Worm (Caenorhabditis elegans) whole organism, young adult: ENCODE results near the gene ech-5.

Experiments used
- B0336.3 ChIP-seq: fragments of 200-800 bp; sonication (Bioruptor generic); IDR thresholded peaks from 2 replicates; pipeline ENCODE4 v1.3.6; 2022; ENCODE audit warnings: missing genetic modification characterization, missing compliant biosample characterization
- D2030.7 ChIP-seq: fragments of 200-800 bp; sonication (Bioruptor generic); IDR thresholded peaks from 2 replicates; pipeline ENCODE4 v1.3.6; 2022; ENCODE audit warnings: missing genetic modification reagents, missing genetic modification characterization, missing compliant biosample characterization
- F23B12.7 ChIP-seq: sonication (generic microtip); optimal IDR thresholded peaks from 2 replicates; lab custom pipeline; 2017; ENCODE audit warnings: missing genetic modification characterization, mild to moderate bottlenecking, missing compliant biosample characterization, antibody characterized with exemption, moderate library complexity; ENCODE audit not compliant: insufficient read depth
- F33H1.4 ChIP-seq: fragments of 200-800 bp; sonication (Bioruptor generic); IDR thresholded peaks from 2 replicates; pipeline ENCODE4 v1.3.6; 2022; ENCODE audit warnings: missing genetic modification reagents, missing genetic modification characterization, missing compliant biosample characterization
- F55B11.4 ChIP-seq: sonication (generic microtip); optimal IDR thresholded peaks from 2 replicates; lab custom pipeline; 2016; ENCODE audit warnings: missing compliant biosample characterization, missing genetic modification characterization, borderline replicate concordance; ENCODE audit not compliant: insufficient read depth
- F57C9.4 ChIP-seq: sonication (generic microtip); optimal IDR thresholded peaks from 2 replicates; lab custom pipeline; 2017; ENCODE audit warnings: mild to moderate bottlenecking, missing genetic modification characterization, missing compliant biosample characterization
- K12H6.12 ChIP-seq: fragments of 200-800 bp; sonication (Bioruptor generic); optimal IDR thresholded peaks from 2 replicates; lab custom pipeline; 2018; ENCODE audit warnings: mild to moderate bottlenecking, missing genetic modification characterization, missing compliant biosample characterization
- Y53F4B.3 ChIP-seq: fragments of 200-800 bp; sonication (Bioruptor generic); IDR thresholded peaks from 2 replicates; pipeline ENCODE4 v1.3.6; 2022; ENCODE audit warnings: missing genetic modification reagents, missing genetic modification characterization, missing compliant biosample characterization
- akir-1 ChIP-seq: fragments of 200-800 bp; sonication (Bioruptor generic); optimal IDR thresholded peaks from 2 replicates; lab custom pipeline; 2018; ENCODE audit warnings: mild to moderate bottlenecking, missing genetic modification characterization, moderate library complexity, missing compliant biosample characterization
- aptf-3 ChIP-seq: fragments of 200-800 bp; sonication (Bioruptor generic); IDR thresholded peaks from 2 replicates; pipeline ENCODE4 v1.3.6; 2022; ENCODE audit warnings: missing genetic modification characterization, missing compliant biosample characterization
- attf-3 ChIP-seq: fragments of 200-800 bp; sonication (Bioruptor generic); conservative IDR thresholded peaks from 2 replicates; pipeline ENCODE4 v1.3.6; 2022; ENCODE audit warnings: missing genetic modification reagents, missing genetic modification characterization, missing compliant biosample characterization
- bed-2 ChIP-seq: fragments of 200-800 bp; sonication (Bioruptor generic); IDR thresholded peaks from 2 replicates; pipeline ENCODE4 v1.3.6; 2022; ENCODE audit warnings: missing genetic modification reagents, missing genetic modification characterization, missing compliant biosample characterization
- cebp-2 ChIP-seq: fragments of 200-800 bp; sonication (Bioruptor generic); IDR thresholded peaks from 2 replicates; pipeline ENCODE4 v1.3.6; 2022; ENCODE audit warnings: missing genetic modification characterization, missing compliant biosample characterization
- ceh-100 ChIP-seq: fragments of 200-800 bp; sonication (Bioruptor generic); IDR thresholded peaks from 2 replicates; pipeline ENCODE4 v1.3.6; 2022; ENCODE audit warnings: missing genetic modification reagents, missing genetic modification characterization, missing compliant biosample characterization
- ceh-40 ChIP-seq: fragments of 200-800 bp; sonication (Bioruptor generic); IDR thresholded peaks from 2 replicates; pipeline ENCODE4 v1.3.6; 2022; ENCODE audit warnings: missing genetic modification characterization, missing compliant biosample characterization
- ceh-91 ChIP-seq: fragments of 200-800 bp; sonication (Bioruptor generic); IDR thresholded peaks from 2 replicates; pipeline ENCODE4 v1.3.6; 2022; ENCODE audit warnings: missing genetic modification reagents, missing genetic modification characterization, missing compliant biosample characterization
- egl-18 ChIP-seq: fragments of 200-800 bp; sonication (Bioruptor generic); IDR thresholded peaks from 2 replicates; pipeline ENCODE4 v1.3.6; 2022; ENCODE audit warnings: missing genetic modification reagents, missing genetic modification characterization, missing compliant biosample characterization
- egl-44 ChIP-seq: fragments of 200-800 bp; sonication (Bioruptor generic); IDR thresholded peaks from 2 replicates; pipeline ENCODE4 v1.3.6; 2022; ENCODE audit warnings: missing genetic modification reagents, missing genetic modification characterization, missing compliant biosample characterization
- ets-4 ChIP-seq: fragments of 200-800 bp; sonication (Bioruptor generic); optimal IDR thresholded peaks from 2 replicates; lab custom pipeline; 2018; ENCODE audit warnings: mild to moderate bottlenecking, missing genetic modification characterization, missing compliant biosample characterization
- fkh-3 ChIP-seq: sonication (generic microtip); optimal IDR thresholded peaks from 2 replicates; lab custom pipeline; 2016; ENCODE audit warnings: mild to moderate bottlenecking, missing genetic modification characterization, missing compliant biosample characterization
- him-1 ChIP-seq: sonication (generic microtip); optimal IDR thresholded peaks from 2 replicates; lab custom pipeline; 2016; ENCODE audit warnings: missing genotype, missing genetic modification reagents, missing genetic modification characterization, missing compliant biosample characterization
- hrde-1 ChIP-seq: sonication (generic microtip); optimal IDR thresholded peaks from 2 replicates; lab custom pipeline; 2016; ENCODE audit warnings: missing genetic modification characterization, mild to moderate bottlenecking, missing compliant biosample characterization, moderate library complexity, missing genotype, missing genetic modification reagents, borderline replicate concordance
- hsf-1 ChIP-seq: fragments of 200-800 bp; sonication (Bioruptor generic); IDR thresholded peaks from 2 replicates; pipeline ENCODE4 v1.3.6; 2022; ENCODE audit warnings: missing genetic modification reagents, missing genetic modification characterization, missing compliant biosample characterization
- lag-1 ChIP-seq: fragments of 200-800 bp; sonication (Bioruptor generic); IDR thresholded peaks from 2 replicates; pipeline ENCODE4 v1.3.6; 2022; ENCODE audit warnings: missing genetic modification reagents, missing genetic modification characterization, missing compliant biosample characterization
- lin-26 ChIP-seq: fragments of 200-800 bp; sonication (Bioruptor generic); IDR thresholded peaks from 2 replicates; pipeline ENCODE4 v1.3.6; 2022; ENCODE audit warnings: missing genetic modification reagents, missing genetic modification characterization, missing compliant biosample characterization
- lin-35 ChIP-seq, 3 experiments: fragments of 150-350 bp in 2 of 3; sonication (generic microtip) in 1 of 3; optimal IDR thresholded peaks; 2 replicates each; lab custom pipeline; 2014 to 2018; ENCODE audit warnings: missing biosample characterization in 3 of 3, missing genetic modification characterization in 3 of 3, missing genetic modification reagents in 3 of 3
- lin-54 ChIP-seq: fragments of 200-800 bp; sonication (Bioruptor generic); optimal IDR thresholded peaks from 2 replicates; lab custom pipeline; 2018; ENCODE audit warnings: mild to moderate bottlenecking, missing genetic modification characterization, missing compliant biosample characterization
- lsl-1 ChIP-seq: fragments of 200-800 bp; sonication (Bioruptor generic); optimal IDR thresholded peaks from 2 replicates; lab custom pipeline; 2018; ENCODE audit warnings: mild to moderate bottlenecking, missing genetic modification characterization, moderate library complexity, missing compliant biosample characterization
- madf-10 ChIP-seq: sonication (generic microtip); optimal IDR thresholded peaks from 2 replicates; lab custom pipeline; 2016; ENCODE audit warnings: mild to moderate bottlenecking, missing genetic modification characterization, missing compliant biosample characterization
- madf-3 ChIP-seq: fragments of 200-800 bp; sonication (Bioruptor generic); IDR thresholded peaks from 2 replicates; pipeline ENCODE4 v1.3.6; 2022; ENCODE audit warnings: missing genetic modification reagents, missing genetic modification characterization, missing compliant biosample characterization
- mxl-1 ChIP-seq: sonication (generic microtip); optimal IDR thresholded peaks from 2 replicates; lab custom pipeline; 2016; ENCODE audit warnings: missing genetic modification characterization, missing compliant biosample characterization
- nfya-1 ChIP-seq: sonication (generic microtip); optimal IDR thresholded peaks from 2 replicates; lab custom pipeline; 2017; ENCODE audit warnings: antibody characterized with exemption, missing compliant biosample characterization, missing genetic modification characterization, borderline replicate concordance; ENCODE audit not compliant: insufficient read depth
- nfyb-1 ChIP-seq: fragments of 200-800 bp; sonication (Bioruptor generic); IDR thresholded peaks from 2 replicates; pipeline ENCODE4 v1.3.6; 2022; ENCODE audit warnings: missing genetic modification reagents, missing genetic modification characterization, missing compliant biosample characterization
- nhr-179 ChIP-seq: sonication (generic microtip); optimal IDR thresholded peaks from 2 replicates; lab custom pipeline; 2016; ENCODE audit warnings: mild to moderate bottlenecking, missing genetic modification characterization, missing compliant biosample characterization
- nhr-80 ChIP-seq: sonication (generic microtip); optimal IDR thresholded peaks from 2 replicates; lab custom pipeline; 2016; ENCODE audit warnings: missing genetic modification characterization, missing compliant biosample characterization
- rcor-1 ChIP-seq: fragments of 200-800 bp; sonication (Bioruptor generic); IDR thresholded peaks from 2 replicates; pipeline ENCODE4 v1.3.6; 2022; ENCODE audit warnings: missing genetic modification reagents, missing genetic modification characterization, missing compliant biosample characterization
- sdz-38 ChIP-seq: sonication (generic microtip); optimal IDR thresholded peaks from 2 replicates; lab custom pipeline; 2016; ENCODE audit warnings: missing genotype, missing genetic modification characterization, missing compliant biosample characterization
- sea-2 ChIP-seq: fragments of 200-800 bp; sonication (Bioruptor generic); IDR thresholded peaks from 2 replicates; pipeline ENCODE4 v1.3.6; 2022; ENCODE audit warnings: missing genetic modification characterization, missing compliant biosample characterization
- snpc-1.1 ChIP-seq: sonication (generic microtip); optimal IDR thresholded peaks from 2 replicates; lab custom pipeline; 2017; ENCODE audit warnings: missing genetic modification characterization, mild to moderate bottlenecking, missing compliant biosample characterization, antibody characterized with exemption, moderate library complexity, missing genotype, missing genetic modification reagents; ENCODE audit not compliant: insufficient read depth
- snpc-1.3 ChIP-seq: sonication (generic microtip); optimal IDR thresholded peaks from 2 replicates; lab custom pipeline; 2017; ENCODE audit warnings: missing genetic modification characterization, mild to moderate bottlenecking, missing compliant biosample characterization, antibody characterized with exemption, moderate library complexity, missing genotype, missing genetic modification reagents; ENCODE audit not compliant: insufficient read depth
- snpc-3.4 ChIP-seq: sonication (generic microtip); optimal IDR thresholded peaks from 2 replicates; lab custom pipeline; 2017; ENCODE audit warnings: missing genetic modification characterization, mild to moderate bottlenecking, missing compliant biosample characterization, antibody characterized with exemption, moderate library complexity, missing genotype, missing genetic modification reagents
- snpc-4 ChIP-seq, 5 experiments: fragments of 150-350 bp in 1 of 5; sonication (generic microtip) in 4 of 5; optimal IDR thresholded peaks; 2 replicates each; lab custom pipeline; 2014 to 2018; ENCODE audit warnings: missing genetic modification characterization in 5 of 5, missing biosample characterization in 3 of 5, antibody characterized with exemption in 2 of 5, mild to moderate bottlenecking in 2 of 5, missing compliant biosample characterization in 2 of 5, missing genotype in 2 of 5, moderate library complexity in 2 of 5, missing genetic modification reagents in 1 of 5
- tbx-9 ChIP-seq: sonication (generic microtip); optimal IDR thresholded peaks from 2 replicates; lab custom pipeline; 2016; ENCODE audit warnings: borderline replicate concordance, missing genetic modification characterization, inconsistent platforms, missing compliant biosample characterization
- tlf-1 ChIP-seq: fragments of 200-800 bp; sonication (Bioruptor generic); optimal IDR thresholded peaks from 2 replicates; lab custom pipeline; 2018; ENCODE audit warnings: mild to moderate bottlenecking, missing genetic modification characterization, missing compliant biosample characterization
- zfh-2 ChIP-seq: fragments of 200-800 bp; sonication (Bioruptor generic); conservative IDR thresholded peaks from 2 replicates; pipeline ENCODE4 v1.3.6; 2022; ENCODE audit warnings: missing genetic modification reagents, missing genetic modification characterization, missing compliant biosample characterization
- zim-3 ChIP-seq: sonication (generic microtip); optimal IDR thresholded peaks from 2 replicates; lab custom pipeline; 2017; ENCODE audit warnings: mild to moderate bottlenecking, missing genetic modification characterization, moderate library complexity, missing compliant biosample characterization
- ztf-18 ChIP-seq: sonication (generic microtip); optimal IDR thresholded peaks from 2 replicates; lab custom pipeline; 2016; ENCODE audit warnings: missing genotype, mild to moderate bottlenecking, missing genetic modification characterization, missing compliant biosample characterization
- ztf-22 ChIP-seq: fragments of 200-800 bp; sonication (Bioruptor generic); optimal IDR thresholded peaks from 2 replicates; lab custom pipeline; 2018; ENCODE audit warnings: mild to moderate bottlenecking, missing genetic modification characterization, moderate library complexity, missing compliant biosample characterization

ech-5 gene

ce11 chrIV:795383-795872 is 1.4 kb upstream of the ech-5 start, which contains the start of gene skr-18:
skr-18 (minus strand) TSS chrIV:795433.
- TF ChIP-seq nhr-179 (tag; lab: Kevin White, UChicago) (no peak), sea-2 (GFP tag; lab: Robert Waterston, UW) (no peak), nfya-1 (tag; lab: Kevin White, UChicago) (no peak), zfh-2 (GFP tag; lab: Robert Waterston, UW) (no peak), lin-26 (GFP tag; lab: Robert Waterston, UW) (no peak), tbx-9 (tag; lab: Kevin White, UChicago) (no peak), nhr-80 (tag; lab: Kevin White, UChicago) (no peak), him-1 (no peak), ceh-100 (GFP tag; lab: Robert Waterston, UW) (peak; percentile 44), K12H6.12 (tag; lab: Kevin White, UChicago) (no peak), lag-1 (no peak), madf-10 (tag; lab: Kevin White, UChicago) (no peak), aptf-3 (GFP tag; lab: Robert Waterston, UW) (no peak), nfyb-1 (GFP tag; lab: Robert Waterston, UW) (no peak), ztf-22 (GFP tag; lab: Kevin White, UChicago) (no peak), sdz-38 (tag; lab: Kevin White, UChicago) (no peak), egl-44 (GFP tag; lab: Robert Waterston, UW) (no peak), zim-3 (no peak), lin-35 (GFP tag; optimal IDR thresholded peaks at IDR 0.05; lab: Kevin White, UChicago) (no peak), ceh-40 (GFP tag; lab: Robert Waterston, UW) (no peak), lin-54 (GFP tag; lab: Kevin White, UChicago) (peak; percentile 2), tlf-1 (GFP tag; lab: Kevin White, UChicago) (no peak), hsf-1 (GFP tag; lab: Robert Waterston, UW) (no peak), F57C9.4 (tag; lab: Kevin White, UChicago) (no peak), mxl-1 (tag; lab: Kevin White, UChicago) (no peak), F55B11.4 (no peak), hrde-1 (no peak), egl-18 (GFP tag; lab: Robert Waterston, UW) (no peak), ceh-91 (no peak), rcor-1 (GFP tag; lab: Robert Waterston, UW) (no peak), madf-3 (no peak), fkh-3 (tag; lab: Kevin White, UChicago) (no peak), D2030.7 (GFP tag; lab: Robert Waterston, UW) (peak; percentile 28), snpc-3.4 (no peak), snpc-1.3 (peak; percentile 63), cebp-2 (GFP tag; lab: Robert Waterston, UW) (no peak), snpc-4 (GFP tag; optimal IDR thresholded peaks at IDR 0.05; lab: Kevin White, UChicago) (no peak), snpc-4 (tag; optimal IDR thresholded peaks at IDR 0.05; lab: Kevin White, UChicago) (peak in 1 of 4 experiments; percentile 22), B0336.3 (GFP tag; lab: Robert Waterston, UW) (no peak), attf-3 (GFP tag; lab: Robert Waterston, UW) (no peak), F23B12.7 (tag; lab: Kevin White, UChicago) (no peak), bed-2 (GFP tag; lab: Robert Waterston, UW) (no peak), ztf-18 (tag; lab: Kevin White, UChicago) (no peak), akir-1 (GFP tag; lab: Kevin White, UChicago) (no peak), snpc-1.1 (tag; lab: Kevin White, UChicago) (peak; percentile 44), lsl-1 (GFP tag; lab: Kevin White, UChicago) (peak; percentile 5), F33H1.4 (GFP tag; lab: Robert Waterston, UW) (no peak), Y53F4B.3 (GFP tag; lab: Robert Waterston, UW) (no peak), ets-4 (GFP tag; lab: Kevin White, UChicago) (no peak)
